Fruit fly (Drosophila melanogaster) Kc167 (cell line): ENCODE data around the gene Swt1.

Experiments used
- Sin3A ChIP-seq: fragments of >200 bp; optimal IDR thresholded peaks from 2 replicates; lab custom pipeline; 2018; ENCODE audit warnings: missing external identifiers
- h ChIP-seq: fragments of >200 bp; optimal IDR thresholded peaks from 3 replicates; lab custom pipeline; 2018; ENCODE audit warnings: missing external identifiers
- insv ChIP-seq: fragments of >200 bp; optimal IDR thresholded peaks from 3 replicates; lab custom pipeline; 2018; ENCODE audit warnings: missing external identifiers
- psq ChIP-seq: fragments of >200 bp; optimal IDR thresholded peaks from 2 replicates; lab custom pipeline; 2017; ENCODE audit warnings: missing external identifiers
- ttk ChIP-seq: sonication (Bioruptor generic); optimal IDR thresholded peaks from 2 replicates; lab custom pipeline; 2017; ENCODE audit warnings: missing external identifiers

DNA sequence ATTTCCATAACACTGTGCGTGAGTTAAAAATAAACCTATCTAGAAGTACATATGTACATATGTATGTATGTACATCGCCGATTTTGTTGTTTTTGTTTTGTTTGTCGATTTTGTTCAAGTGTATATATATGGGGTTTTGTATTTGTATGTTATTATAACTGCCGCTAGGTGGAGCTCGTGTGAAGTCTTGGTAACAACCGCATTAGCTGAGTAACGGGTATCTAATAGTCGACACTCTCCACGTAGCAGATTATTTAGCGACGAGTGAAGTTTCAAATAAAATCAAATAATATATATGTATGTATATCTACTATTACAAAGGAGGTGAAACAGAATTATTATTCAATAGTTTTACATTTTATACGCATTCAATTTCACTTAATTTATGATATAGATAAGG is 39.0 kb upstream of the Swt1 start:
- no peak for TF ChIP-seq Sin3A (lab: Kevin White, UChicago)
- TF ChIP-seq ttk (lab: Kevin White, UChicago) = no peak
- TF ChIP-seq insv (lab: Kevin White, UChicago) = no peak
- no peak for TF ChIP-seq psq (lab: Kevin White, UChicago)
- TF ChIP-seq h (lab: Kevin White, UChicago) = no peak
